Worm (Caenorhabditis elegans) whole organism, L4 larva: ENCODE data around the gene zyg-1.

Experiments
- F49E8.2 ChIP-seq: sonication (generic microtip); optimal IDR thresholded peaks from 2 replicates; lab custom pipeline; 2016; ENCODE audit warnings: missing compliant biosample characterization, mild to moderate bottlenecking, missing genetic modification characterization, borderline replicate concordance
- aha-1 ChIP-seq: fragments of 150-350 bp; peaks from one replicate; lab custom pipeline; 2014; ENCODE audit warnings: missing biosample characterization, missing genetic modification characterization
- nhr-102 ChIP-seq: sonication (generic microtip); optimal IDR thresholded peaks from 2 replicates; lab custom pipeline; 2016; ENCODE audit warnings: mild to moderate bottlenecking, missing genetic modification characterization, moderate library complexity, missing compliant biosample characterization
- nhr-25 ChIP-seq: sonication (generic microtip); optimal IDR thresholded peaks from 2 replicates; lab custom pipeline; 2017; ENCODE audit warnings: missing genetic modification characterization, mild to moderate bottlenecking, missing compliant biosample characterization, antibody characterized with exemption, moderate library complexity, borderline replicate concordance; ENCODE audit not compliant: insufficient read depth
- nhr-28 ChIP-seq: fragments of 150-350 bp; optimal IDR thresholded peaks from 2 replicates; lab custom pipeline; 2014; ENCODE audit warnings: missing biosample characterization, missing genetic modification characterization
- nhr-41 ChIP-seq: fragments of 200-800 bp; sonication (Bioruptor generic); IDR thresholded peaks from 2 replicates; pipeline ENCODE4 v1.3.6; 2022; ENCODE audit warnings: missing genetic modification reagents, missing genetic modification characterization, missing compliant biosample characterization
- nhr-48 ChIP-seq: sonication (generic microtip); optimal IDR thresholded peaks from 2 replicates; lab custom pipeline; 2016; ENCODE audit warnings: mild to moderate bottlenecking, missing genetic modification characterization, missing compliant biosample characterization
- nhr-76 ChIP-seq: fragments of 150-350 bp; optimal IDR thresholded peaks from 2 replicates; lab custom pipeline; 2014; ENCODE audit warnings: missing biosample characterization, missing genetic modification characterization
- pha-4 ChIP-seq, 2 experiments: fragments of 150-350 bp in 1 of 2; fragments of 200-800 bp in 1 of 2; sonication (Bioruptor generic) in 1 of 2; IDR thresholded peaks in 1 of 2; optimal IDR thresholded peaks in 1 of 2; 2 replicates each; pipeline versions ENCODE4 v1.3.6 to Lab custom; 2014 to 2022; ENCODE audit warnings: missing genetic modification characterization in 2 of 2, missing genetic modification reagents in 2 of 2, missing biosample characterization in 1 of 2, missing compliant biosample characterization in 1 of 2
- ztf-11 ChIP-seq: fragments of 150-350 bp; optimal IDR thresholded peaks from 2 replicates; lab custom pipeline; 2014; ENCODE audit warnings: missing biosample characterization, missing genetic modification characterization

DNA sequence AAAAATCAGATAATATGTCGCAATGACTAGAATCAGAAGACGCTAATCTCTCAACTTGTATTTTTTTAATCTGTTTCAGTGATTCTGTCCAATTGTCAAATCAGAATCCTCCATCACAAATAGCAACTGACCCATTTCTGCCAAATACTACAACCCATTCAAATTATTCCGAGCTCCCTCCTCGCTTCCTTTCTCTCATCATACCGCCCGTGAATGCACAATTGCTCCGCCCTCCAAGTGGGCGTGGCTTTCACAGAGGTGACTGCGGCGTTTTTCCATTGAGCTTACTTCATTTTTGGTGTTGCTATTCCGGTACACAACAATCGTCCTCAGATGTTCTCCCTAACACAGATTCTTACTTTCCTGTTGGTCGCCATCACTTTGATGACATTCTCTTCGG, 31.2 kb downstream of the zyg-1 start, which contains the start of gene flp-27:
- TF ChIP-seq nhr-102 (tag; lab: Kevin White, UChicago), result no peak
- no peak for TF ChIP-seq nhr-28 (tag; lab: Kevin White, UChicago)
- no peak for TF ChIP-seq nhr-41 (GFP tag; lab: Robert Waterston, UW)
- TF ChIP-seq nhr-48 (tag; lab: Kevin White, UChicago), result no peak
- TF ChIP-seq ztf-11 (tag; lab: Kevin White, UChicago), result no peak
- no peak for TF ChIP-seq F49E8.2 (tag; lab: Kevin White, UChicago)
- TF ChIP-seq nhr-76 (tag; lab: Kevin White, UChicago), result no peak
- no peak for TF ChIP-seq nhr-25 (tag; lab: Kevin White, UChicago)
- TF ChIP-seq pha-4 (GFP tag; IDR thresholded peaks at IDR 0.05; lab: Robert Waterston, UW), result no peak
- TF ChIP-seq pha-4 (tag; optimal IDR thresholded peaks at IDR 0.05; lab: Kevin White, UChicago), result no peak
- TF ChIP-seq aha-1 (tag; lab: Kevin White, UChicago), result no peak
